Fruit fly (Drosophila melanogaster): Measurements from ENCODE around the gene Or2a.

The Or2a gene

DNA sequence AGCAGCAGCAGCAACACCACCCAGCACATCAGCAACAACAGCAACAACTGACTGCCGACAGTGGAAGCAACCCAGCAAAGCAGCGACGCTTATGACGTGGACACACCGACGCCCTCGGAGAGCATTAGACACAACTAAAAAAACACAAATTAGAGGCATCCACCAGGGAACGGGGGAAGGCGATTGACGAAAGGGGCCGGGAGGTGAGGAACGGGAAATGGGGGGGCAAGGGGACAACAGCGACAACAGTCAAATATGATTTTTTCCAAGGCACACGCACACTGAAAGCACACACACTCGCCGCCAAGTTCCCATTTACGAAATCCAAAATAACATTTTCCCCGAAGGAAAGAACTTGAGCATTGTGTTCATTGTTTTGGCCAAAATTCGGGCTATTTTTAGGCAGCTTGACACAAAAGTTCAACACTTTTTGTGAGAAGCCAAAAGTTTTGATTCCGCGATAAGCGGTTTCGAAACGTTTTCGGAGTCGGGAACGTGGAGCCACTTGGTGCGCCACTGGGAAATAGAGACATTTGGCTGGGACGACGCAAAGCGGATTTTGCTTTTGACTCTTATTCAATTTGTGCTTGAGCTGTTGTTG, 37.3 kb upstream of the Or2a start (continued):
- TF ChIP-seq HLH4C (GFP tag; IDR thresholded peaks at IDR 0.05; ENCODE audit: partially characterized antibody): no peak
- peak; percentile 31; the same call in 2 of the 4 replicates for TF ChIP-seq Gug (GFP tag; IDR thresholded peaks at IDR 0.05)
- no peak for TF ChIP-seq hkb (optimal IDR thresholded peaks at IDR 0.05)
- TF ChIP-seq hkb (GFP tag; IDR thresholded peaks at IDR 0.05): peak; percentile 47; the same call in 1 of the 2 replicates
- TF ChIP-seq ATbp (GFP tag; optimal IDR thresholded peaks at IDR 0.05): no peak
- no peak for TF ChIP-seq CG3407 (GFP tag; optimal IDR thresholded peaks at IDR 0.05)
- TF ChIP-seq dati (GFP tag; IDR thresholded peaks at IDR 0.05): no peak
- TF ChIP-seq sc (optimal IDR thresholded peaks at IDR 0.05): no peak
- no peak for TF ChIP-seq sc (GFP tag; optimal IDR thresholded peaks at IDR 0.05)
- TF ChIP-seq CG14965 (GFP tag; optimal IDR thresholded peaks at IDR 0.05; ENCODE audit: borderline replicate concordance): no peak
- TF ChIP-seq Hey (tag; optimal IDR thresholded peaks at IDR 0.05): no peak
- no peak for TF ChIP-seq CG11085 (GFP tag; IDR thresholded peaks at IDR 0.05)
- no peak for TF ChIP-seq pita (GFP tag; optimal IDR thresholded peaks at IDR 0.05)
- TF ChIP-seq CG18476 (GFP tag; optimal IDR thresholded peaks at IDR 0.05): no peak
- TF ChIP-seq gce (GFP tag; IDR thresholded peaks at IDR 0.05): no peak
- no peak for TF ChIP-seq Abd-B (GFP tag; optimal IDR thresholded peaks at IDR 0.05)
- TF ChIP-seq dysf (GFP tag; IDR thresholded peaks at IDR 0.05): peak; percentile 63; the same call in 2 of the 3 replicates
- no peak for TF ChIP-seq fd3F (GFP tag; optimal IDR thresholded peaks at IDR 0.05)
- TF ChIP-seq sim (GFP tag; IDR thresholded peaks at IDR 0.05): no peak
- TF ChIP-seq CG2199 (GFP tag; IDR thresholded peaks at IDR 0.05): no peak
- peak in 1 of 2 experiments; percentile 2 for TF ChIP-seq bsh (GFP tag; optimal IDR thresholded peaks at IDR 0.05)
- no peak for TF ChIP-seq CG10979 (tag; optimal IDR thresholded peaks at IDR 0.05)
- TF ChIP-seq CG3726 (GFP tag; IDR thresholded peaks at IDR 0.05): no peak
- TF ChIP-seq CG34376 (GFP tag; optimal IDR thresholded peaks at IDR 0.05): no peak
- TF ChIP-seq Vsx1 (GFP tag; optimal IDR thresholded peaks at IDR 0.05): no peak
- TF ChIP-seq Bgb (GFP tag; IDR thresholded peaks at IDR 0.05; ENCODE audit: partially characterized antibody): no peak
- TF ChIP-seq row (GFP tag; IDR thresholded peaks at IDR 0.05): peak; percentile 62
- no peak for TF ChIP-seq CG33557 (GFP tag; optimal IDR thresholded peaks at IDR 0.05)
- TF ChIP-seq tgo (GFP tag; IDR thresholded peaks at IDR 0.05): peak; percentile 19; the same call in 1 of the 3 replicates
- no peak for TF ChIP-seq kah (GFP tag; optimal IDR thresholded peaks at IDR 0.05)
- no peak for TF ChIP-seq Ssrp (tag; optimal IDR thresholded peaks at IDR 0.05)
- TF ChIP-seq slbo (GFP tag; IDR thresholded peaks at IDR 0.05): peak; percentile 42
- TF ChIP-seq NFAT (GFP tag; IDR thresholded peaks at IDR 0.05): no peak
- TF ChIP-seq Gsc (GFP tag; IDR thresholded peaks at IDR 0.05): no peak
- TF ChIP-seq dmrt99B (tag; optimal IDR thresholded peaks at IDR 0.05): peak; percentile 48
- TF ChIP-seq zen2 (GFP tag; IDR thresholded peaks at IDR 0.05; ENCODE audit: partially characterized antibody): no peak

DNA sequence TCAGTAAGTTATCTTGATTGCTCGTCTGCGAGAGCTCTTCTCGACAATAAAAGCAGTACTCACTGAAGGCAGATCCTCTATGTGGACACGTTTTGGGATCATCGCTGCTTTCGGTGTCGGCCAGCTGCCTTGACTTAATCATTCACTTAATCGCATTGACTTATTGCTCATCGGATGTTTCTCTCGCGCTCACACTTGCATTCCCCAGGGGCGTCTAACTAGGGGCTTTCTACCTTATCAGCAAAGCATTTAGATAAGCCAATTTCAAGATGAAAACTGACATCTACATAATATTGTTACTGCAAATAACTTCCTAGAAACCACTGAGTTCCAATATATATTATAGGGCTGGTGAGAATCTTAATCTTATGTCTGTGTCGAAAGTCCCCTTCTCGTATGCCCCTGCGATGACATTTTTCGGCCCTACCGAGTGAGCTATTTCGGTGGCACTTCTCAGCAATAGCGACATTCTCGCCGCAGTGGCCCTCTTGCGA, 33.7 kb upstream of the Or2a start:
- TF ChIP-seq lab (GFP tag; optimal IDR thresholded peaks at IDR 0.05) (no peak), Blimp-1 (GFP tag; optimal IDR thresholded peaks at IDR 0.05) (peak; percentile 14), CG15479 (GFP tag; optimal IDR thresholded peaks at IDR 0.05) (no peak), eve (GFP tag; optimal IDR thresholded peaks at IDR 0.05) (no peak), Atf3 (GFP tag; optimal IDR thresholded peaks at IDR 0.05) (no peak), exex (tag; optimal IDR thresholded peaks at IDR 0.05) (no peak), gsb-n (tag; optimal IDR thresholded peaks at IDR 0.05) (no peak), CG12104 (GFP tag; optimal IDR thresholded peaks at IDR 0.05) (no peak), br (optimal IDR thresholded peaks at IDR 0.05) (no peak), CG11504 (tag; optimal IDR thresholded peaks at IDR 0.05) (peak; percentile 6), CG3163 (GFP tag; optimal IDR thresholded peaks at IDR 0.05) (no peak), CG7357 (GFP tag; IDR thresholded peaks at IDR 0.05) (no peak), Med (GFP tag) (peak; percentile 25)
